Fruit fly (Drosophila melanogaster): Measurements from ENCODE around the gene RpL24.

The RpL24 gene

DNA sequence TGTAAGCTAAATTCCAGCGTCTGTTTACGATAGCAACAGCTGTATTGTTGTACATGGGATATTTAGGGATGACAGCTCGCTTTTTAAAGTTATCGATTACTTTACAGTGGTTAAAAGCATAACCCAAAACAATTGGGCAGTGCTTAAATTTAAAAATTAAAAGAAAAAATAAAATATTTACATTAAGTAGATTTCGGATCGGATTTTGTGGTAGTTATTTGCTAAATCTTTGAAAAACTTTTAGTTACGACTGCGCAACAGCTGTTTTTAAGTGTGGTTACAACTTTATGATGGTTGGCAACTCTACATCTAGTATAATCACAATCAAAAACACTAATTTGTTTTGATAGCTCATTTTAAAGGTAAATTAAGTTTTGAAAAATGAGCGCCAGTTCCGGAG is 7.7 kb downstream of the RpL24 start, which contains the start of the genes Ing5 and CG7099:
Ing5 (minus strand) TSS at position 58 of the 400 bp plus-strand sequence.
CG7099 (plus strand) TSS at position 317 of the 400 bp plus-strand sequence.
- TF ChIP-seq psq (optimal IDR thresholded peaks at IDR 0.05) (no peak), usp (GFP tag; optimal IDR thresholded peaks at IDR 0.05) (no peak), pan (optimal IDR thresholded peaks at IDR 0.05) (no peak)

dm6 chr2L:13382351-13383029 is 12.4 kb downstream of the RpL24 start, which contains the start of gene loqs:
loqs (plus strand) TSS chr2L:13382652.
- TF ChIP-seq EcR (GFP tag; optimal IDR thresholded peaks at IDR 0.05) (no peak), Dll (optimal IDR thresholded peaks at IDR 0.05) (no peak), usp (GFP tag; optimal IDR thresholded peaks at IDR 0.05) (no peak), pan (optimal IDR thresholded peaks at IDR 0.05) (no peak), CG8478 (optimal IDR thresholded peaks at IDR 0.05) (no peak), psq (optimal IDR thresholded peaks at IDR 0.05) (no peak)

DNA sequence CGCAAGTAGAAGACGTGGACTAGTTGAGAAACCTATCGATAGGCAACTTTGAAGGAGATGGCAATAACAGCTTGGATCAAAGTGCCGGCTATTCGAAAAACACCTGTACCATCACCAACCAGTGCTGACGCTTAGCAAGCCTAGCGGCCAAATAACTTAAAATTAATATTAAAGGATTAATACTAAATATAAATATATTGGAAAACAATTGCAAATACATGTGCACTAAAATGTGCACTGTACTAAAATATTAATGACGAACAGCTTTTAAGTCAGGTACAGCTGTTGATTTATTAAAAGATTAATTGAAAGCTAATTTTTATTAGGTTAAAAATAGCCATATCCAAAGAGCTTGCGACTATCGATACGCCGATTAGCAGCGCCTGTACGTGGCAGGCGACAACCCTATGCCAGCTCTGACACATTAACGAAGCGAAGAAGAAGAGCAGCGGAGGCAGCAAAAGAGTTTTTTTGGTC is 16.4 kb downstream of the RpL24 start, which contains the start of the genes CG9302 and beta'COP:
CG9302 (minus strand) TSS at position 51 of the 477 bp plus-strand sequence.
beta'COP (plus strand) TSS at position 415 of the 477 bp plus-strand sequence.
- TF ChIP-seq psq (optimal IDR thresholded peaks at IDR 0.05) (no peak), pan (optimal IDR thresholded peaks at IDR 0.05) (peak; percentile 83)

DNA sequence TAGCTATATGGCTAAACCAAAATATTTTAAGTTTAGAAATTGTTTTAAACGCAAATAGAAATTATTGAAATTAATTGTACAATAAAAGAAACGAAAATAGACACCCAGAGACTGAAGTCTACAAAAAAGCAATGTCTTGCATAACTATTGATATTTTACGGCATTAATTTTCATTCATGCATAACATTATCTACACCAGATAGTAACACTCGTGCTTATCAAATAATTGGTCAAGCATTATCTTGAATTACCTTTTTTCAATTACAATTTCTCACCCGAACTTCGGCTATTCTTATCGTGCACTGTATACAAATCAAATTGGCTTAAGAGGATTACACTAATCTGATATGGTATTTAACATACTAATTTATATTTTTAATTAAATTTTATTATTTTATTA is 18.8 kb downstream of the RpL24 start:
- TF ChIP-seq pan (optimal IDR thresholded peaks at IDR 0.05): no peak
- no peak for TF ChIP-seq EcR (GFP tag; optimal IDR thresholded peaks at IDR 0.05)
- TF ChIP-seq Dll (optimal IDR thresholded peaks at IDR 0.05): no peak
- TF ChIP-seq CG8478 (optimal IDR thresholded peaks at IDR 0.05): no peak
- no peak for TF ChIP-seq usp (GFP tag; optimal IDR thresholded peaks at IDR 0.05)
- no peak for TF ChIP-seq psq (optimal IDR thresholded peaks at IDR 0.05)

- TF ChIP-seq psq (optimal IDR thresholded peaks at IDR 0.05) (no peak), EcR (GFP tag; optimal IDR thresholded peaks at IDR 0.05) (no peak), pan (optimal IDR thresholded peaks at IDR 0.05) (no peak), usp (GFP tag; optimal IDR thresholded peaks at IDR 0.05) (no peak), Dll (optimal IDR thresholded peaks at IDR 0.05) (no peak), CG8478 (optimal IDR thresholded peaks at IDR 0.05) (no peak)
These were observed 21.3 kb downstream of the RpL24 start, which contains the start of the genes Bdp1 and CG6565 for dm6 chr2L:13373435-13374242. Bdp1 (minus strand) TSS chr2L:13373890. CG6565 (plus strand) TSS chr2L:13374019.

dm6 chr2L:13370762-13371161 is 24.2 kb downstream of the RpL24 start, which contains the start of gene ND-B22:
ND-B22 (minus strand) TSS chr2L:13371110.
- TF ChIP-seq usp (GFP tag; optimal IDR thresholded peaks at IDR 0.05) (no peak), pan (optimal IDR thresholded peaks at IDR 0.05) (no peak), Dll (optimal IDR thresholded peaks at IDR 0.05) (no peak)

- TF ChIP-seq pan (optimal IDR thresholded peaks at IDR 0.05) (no peak), EcR (GFP tag; optimal IDR thresholded peaks at IDR 0.05) (no peak), Dll (optimal IDR thresholded peaks at IDR 0.05) (no peak), usp (GFP tag; optimal IDR thresholded peaks at IDR 0.05) (no peak), CG8478 (optimal IDR thresholded peaks at IDR 0.05) (no peak), psq (optimal IDR thresholded peaks at IDR 0.05) (no peak)
These were observed 26.0 kb downstream of the RpL24 start, which contains the start of gene CG31855 for dm6 chr2L:13368940-13369339. CG31855 (plus strand) TSS chr2L:13369204.

dm6 chr2L:13367378-13367777 is 27.6 kb downstream of the RpL24 start, which contains the start of gene Tap42:
Tap42 (plus strand) TSS chr2L:13367617.
- TF ChIP-seq Dll (optimal IDR thresholded peaks at IDR 0.05) (no peak), pan (optimal IDR thresholded peaks at IDR 0.05) (no peak), EcR (GFP tag; optimal IDR thresholded peaks at IDR 0.05) (no peak), usp (GFP tag; optimal IDR thresholded peaks at IDR 0.05) (no peak), CG8478 (optimal IDR thresholded peaks at IDR 0.05) (no peak), psq (optimal IDR thresholded peaks at IDR 0.05) (no peak)

dm6 chr2L:13366109-13366747 is 28.7 kb downstream of the RpL24 start, which contains the start of the genes Nnp-1 and Grx3:
Nnp-1 (minus strand) TSS chr2L:13366189.
Grx3 (plus strand) TSS chr2L:13366447.
- TF ChIP-seq EcR (GFP tag; optimal IDR thresholded peaks at IDR 0.05): no peak
- TF ChIP-seq pan (optimal IDR thresholded peaks at IDR 0.05): no peak
- no peak for TF ChIP-seq Dll (optimal IDR thresholded peaks at IDR 0.05)
- TF ChIP-seq psq (optimal IDR thresholded peaks at IDR 0.05): no peak
- no peak for TF ChIP-seq CG8478 (optimal IDR thresholded peaks at IDR 0.05)
- no peak for TF ChIP-seq usp (GFP tag; optimal IDR thresholded peaks at IDR 0.05)

dm6 chr2L:13362953-13363352 is 32.0 kb downstream of the RpL24 start:
- TF ChIP-seq pan (optimal IDR thresholded peaks at IDR 0.05) (no peak), Dll (optimal IDR thresholded peaks at IDR 0.05) (no peak), psq (optimal IDR thresholded peaks at IDR 0.05) (no peak)

DNA sequence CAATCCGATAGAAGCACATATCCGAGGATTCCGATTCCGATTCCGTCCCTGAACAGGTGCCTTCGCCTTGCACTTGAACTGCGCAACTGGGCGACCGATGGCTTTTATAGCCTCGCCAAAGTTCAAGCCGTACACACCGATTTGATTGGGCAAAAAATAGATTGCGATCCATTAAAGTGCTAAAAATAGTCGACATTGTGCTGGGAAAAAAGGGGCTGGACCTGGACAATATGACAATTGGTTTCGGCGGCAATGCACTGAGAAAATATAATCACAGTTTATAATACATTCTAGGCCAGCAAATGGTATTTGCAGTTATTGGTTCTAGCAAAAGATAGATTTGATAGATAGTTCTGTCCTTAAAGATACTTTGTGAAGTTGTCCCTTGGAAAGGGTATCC is 33.5 kb downstream of the RpL24 start, which contains the start of gene CG9377:
CG9377 (minus strand) TSS at position 101 of the 400 bp plus-strand sequence.
- no peak for TF ChIP-seq CG8478 (optimal IDR thresholded peaks at IDR 0.05)
- TF ChIP-seq EcR (GFP tag; optimal IDR thresholded peaks at IDR 0.05): no peak
- TF ChIP-seq psq (optimal IDR thresholded peaks at IDR 0.05): no peak
- TF ChIP-seq Dll (optimal IDR thresholded peaks at IDR 0.05): no peak
- no peak for TF ChIP-seq usp (GFP tag; optimal IDR thresholded peaks at IDR 0.05)
- no peak for TF ChIP-seq pan (optimal IDR thresholded peaks at IDR 0.05)

Data from whole organism.